Worm (Caenorhabditis elegans) whole organism, mixed stage, embryonic: ENCODE data around the gene srab-20.

Experiments used
- blmp-1 ChIP-seq: fragments of 150-350 bp; optimal IDR thresholded peaks from 2 replicates; lab custom pipeline; 2014; ENCODE audit warnings: missing biosample characterization, missing genetic modification characterization
- ceh-39 ChIP-seq: fragments of 150-350 bp; optimal IDR thresholded peaks from 2 replicates; lab custom pipeline; 2014; ENCODE audit warnings: missing biosample characterization, missing genetic modification characterization
- ces-1 ChIP-seq: fragments of 150-350 bp; optimal IDR thresholded peaks from 2 replicates; lab custom pipeline; 2014; ENCODE audit warnings: missing biosample characterization, missing genetic modification reagents, missing genetic modification characterization
- elt-3 ChIP-seq: fragments of 150-350 bp; optimal IDR thresholded peaks from 2 replicates; lab custom pipeline; 2014; ENCODE audit warnings: missing biosample characterization, missing genetic modification characterization
- ham-2 ChIP-seq: fragments of 200-800 bp; sonication (Bioruptor generic); optimal IDR thresholded peaks from 2 replicates; lab custom pipeline; 2018; ENCODE audit warnings: mild to moderate bottlenecking, missing genetic modification characterization, missing compliant biosample characterization
- lsy-2 ChIP-seq: fragments of 150-350 bp; optimal IDR thresholded peaks from 2 replicates; lab custom pipeline; 2014; ENCODE audit warnings: missing biosample characterization, missing genetic modification characterization
- mab-5 ChIP-seq: fragments of 150-350 bp; optimal IDR thresholded peaks from 2 replicates; lab custom pipeline; 2014; ENCODE audit warnings: missing biosample characterization, missing genetic modification characterization
- mep-1 ChIP-seq: fragments of 150-350 bp; optimal IDR thresholded peaks from 2 replicates; lab custom pipeline; 2017; ENCODE audit warnings: missing biosample characterization, missing genetic modification reagents, missing genetic modification characterization, inconsistent platforms
- nhr-12 ChIP-seq: fragments of 150-350 bp; optimal IDR thresholded peaks from 2 replicates; lab custom pipeline; 2014; ENCODE audit warnings: missing biosample characterization, missing genetic modification characterization
- nhr-28 ChIP-seq: fragments of 150-350 bp; optimal IDR thresholded peaks from 2 replicates; lab custom pipeline; 2014; ENCODE audit warnings: missing biosample characterization, missing genetic modification characterization
- unc-120 ChIP-seq: sonication (generic microtip); optimal IDR thresholded peaks from 2 replicates; lab custom pipeline; 2017; ENCODE audit warnings: missing genetic modification characterization, missing compliant biosample characterization; ENCODE audit not compliant: poor library complexity, severe bottlenecking
- unc-62 ChIP-seq: fragments of 150-350 bp; optimal IDR thresholded peaks from 2 replicates; lab custom pipeline; 2014; ENCODE audit warnings: missing biosample characterization, missing genetic modification reagents, missing genetic modification characterization
- ztf-11 ChIP-seq: fragments of 150-350 bp; optimal IDR thresholded peaks from 2 replicates; lab custom pipeline; 2014; ENCODE audit warnings: missing biosample characterization, missing genetic modification characterization

- TF ChIP-seq ham-2 (GFP tag; lab: Kevin White, UChicago) (no peak), ces-1 (GFP tag; lab: Kevin White, UChicago) (no peak), lsy-2 (no peak), ztf-11 (no peak), ceh-39 (tag; lab: Kevin White, UChicago) (no peak), nhr-12 (tag; lab: Kevin White, UChicago) (no peak), unc-120 (tag; lab: Kevin White, UChicago) (no peak), blmp-1 (tag; lab: Kevin White, UChicago) (no peak), mep-1 (tag; lab: Kevin White, UChicago) (no peak), mab-5 (tag; lab: Kevin White, UChicago) (no peak), nhr-28 (tag; lab: Kevin White, UChicago) (no peak), unc-62 (no peak), elt-3 (no peak)
These were observed 15.8 kb upstream of the srab-20 start, which contains the start of gene txt-11 for ce11 chrV:3413010-3413409.
